Fruit fly (Drosophila melanogaster): ENCODE data around the gene viaf.

viaf gene

dm6 chr3L:11992960-11993359, at the start of gene viaf (continued):
- TF ChIP-seq hb (GFP tag; IDR thresholded peaks at IDR 0.05; ENCODE audit: partially characterized antibody) (peak; percentile 87), Tbp (GFP tag; optimal IDR thresholded peaks at IDR 0.05) (no peak), abd-A (tag; optimal IDR thresholded peaks at IDR 0.05) (no peak), Pdp1 (GFP tag; optimal IDR thresholded peaks at IDR 0.05) (no peak), CG15601 (tag; optimal IDR thresholded peaks at IDR 0.05) (no peak), ttk (GFP tag; IDR thresholded peaks at IDR 0.05) (no peak), B-H2 (GFP tag; optimal IDR thresholded peaks at IDR 0.05) (no peak), mirr (GFP tag; optimal IDR thresholded peaks at IDR 0.05) (no peak), Bgb (GFP tag; IDR thresholded peaks at IDR 0.05; ENCODE audit: partially characterized antibody) (peak; percentile 96), CG8388 (GFP tag; optimal IDR thresholded peaks at IDR 0.05) (no peak), Rfx (GFP tag; IDR thresholded peaks at IDR 0.05) (peak; percentile 77), nmo (GFP tag; optimal IDR thresholded peaks at IDR 0.05) (peak; percentile 73), br (optimal IDR thresholded peaks at IDR 0.05) (no peak), Camta (GFP tag; optimal IDR thresholded peaks at IDR 0.05) (no peak), Vsx1 (GFP tag; optimal IDR thresholded peaks at IDR 0.05) (no peak), CG7357 (GFP tag; IDR thresholded peaks at IDR 0.05) (no peak), jigr1 (GFP tag; IDR thresholded peaks at IDR 0.05) (peak; percentile 75; the same call in 2 of the 3 replicates), inv (GFP tag; IDR thresholded peaks at IDR 0.05; ENCODE audit: partially characterized antibody) (peak; percentile 90), CG14710 (tag; optimal IDR thresholded peaks at IDR 0.05) (peak; percentile 72), CG6791 (GFP tag; IDR thresholded peaks at IDR 0.05; ENCODE audit: partially characterized antibody) (peak; percentile 95), CG8478 (optimal IDR thresholded peaks at IDR 0.05) (no peak), CG17328 (GFP tag; IDR thresholded peaks at IDR 0.05) (no peak), HHEX (GFP tag; optimal IDR thresholded peaks at IDR 0.05) (no peak), her (GFP tag; optimal IDR thresholded peaks at IDR 0.05) (no peak), CG9932 (GFP tag; IDR thresholded peaks at IDR 0.05) (peak; percentile 80), Xbp1 (GFP tag; optimal IDR thresholded peaks at IDR 0.05) (peak; percentile 78), rib (GFP tag; IDR thresholded peaks at IDR 0.05) (no peak), jing (GFP tag; optimal IDR thresholded peaks at IDR 0.05) (no peak), tgo (GFP tag; IDR thresholded peaks at IDR 0.05) (peak; percentile 29; the same call in 2 of the 3 replicates), prd (optimal IDR thresholded peaks at IDR 0.05) (no peak), prd (GFP tag; IDR thresholded peaks at IDR 0.05) (peak; percentile 53), CG33213 (GFP tag; optimal IDR thresholded peaks at IDR 0.05) (no peak), CG15514 (GFP tag; optimal IDR thresholded peaks at IDR 0.05) (peak; percentile 83), Hr3 (GFP tag; optimal IDR thresholded peaks at IDR 0.05) (peak; percentile 64), CG9437 (GFP tag; optimal IDR thresholded peaks at IDR 0.05) (no peak), corto (GFP tag; optimal IDR thresholded peaks at IDR 0.05) (no peak), Stat92E (GFP tag; optimal IDR thresholded peaks at IDR 0.05) (no peak), stc (GFP tag; IDR thresholded peaks at IDR 0.05) (no peak; the same call in 1 of the 2 replicates), dan (GFP tag; IDR thresholded peaks at IDR 0.05) (no peak), sens-2 (GFP tag; IDR thresholded peaks at IDR 0.05) (no peak), CG3847 (GFP tag; IDR thresholded peaks at IDR 0.05) (0 out of 2 replicates have a peak, but pooled peaks have one; percentile 29), pita (GFP tag; optimal IDR thresholded peaks at IDR 0.05) (no peak), CHES-1-like (GFP tag; optimal IDR thresholded peaks at IDR 0.05) (no peak), toy (GFP tag; IDR thresholded peaks at IDR 0.05) (no peak), maf-S (GFP tag; optimal IDR thresholded peaks at IDR 0.05) (no peak), CG1603 (tag; optimal IDR thresholded peaks at IDR 0.05) (no peak), p53 (GFP tag; optimal IDR thresholded peaks at IDR 0.05) (no peak), sd (tag; optimal IDR thresholded peaks at IDR 0.05) (no peak), chn (GFP tag; optimal IDR thresholded peaks at IDR 0.05) (peak; percentile 1), otp (GFP tag; IDR thresholded peaks at IDR 0.05) (no peak), tin (GFP tag; optimal IDR thresholded peaks at IDR 0.05) (peak; percentile 56), cg (GFP tag; optimal IDR thresholded peaks at IDR 0.05) (no peak)

Data from whole organism, embryonic.